Fruit fly (Drosophila melanogaster): ENCODE measurements around the gene Hph.

DNA sequence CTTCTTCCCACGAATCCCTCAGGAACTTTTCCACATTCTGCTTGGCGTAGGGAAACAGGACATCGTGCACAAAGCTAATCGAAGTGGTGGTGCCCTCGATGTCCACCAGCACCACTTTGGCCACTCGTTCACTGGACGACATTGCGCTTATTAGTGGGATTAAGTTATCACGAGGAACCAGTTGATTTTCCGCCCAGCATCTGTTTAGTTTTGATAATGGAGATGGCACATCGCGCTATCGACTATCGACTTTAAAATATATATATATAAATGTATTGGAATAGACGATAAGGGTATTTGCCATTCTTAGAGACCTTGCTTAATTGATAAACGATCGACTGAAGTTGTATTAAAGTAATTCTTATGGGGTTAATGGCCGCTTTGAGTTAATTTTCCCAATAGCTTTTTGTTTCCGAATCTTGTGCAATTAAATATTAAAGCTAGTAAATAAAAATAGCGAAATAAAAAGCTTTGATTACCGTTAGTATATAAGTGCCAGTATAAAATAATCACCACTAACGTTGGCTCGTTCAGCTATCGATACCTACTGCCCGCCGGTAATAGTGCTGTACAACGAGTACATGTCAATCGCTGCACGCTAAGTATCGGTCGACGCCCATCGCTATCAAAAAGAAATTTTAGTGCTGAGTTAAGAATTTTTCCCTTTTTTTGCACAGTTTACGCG is at the start of gene Hph, which contains the start of gene Enoph:
- TF ChIP-seq EcR (GFP tag; optimal IDR thresholded peaks at IDR 0.05) (no peak), Dll (optimal IDR thresholded peaks at IDR 0.05) (no peak), pan (optimal IDR thresholded peaks at IDR 0.05) (no peak), usp (GFP tag; optimal IDR thresholded peaks at IDR 0.05) (no peak), psq (optimal IDR thresholded peaks at IDR 0.05) (no peak)

Measured in whole organism.